Worm (Caenorhabditis elegans): Measurements from ENCODE around the gene C10E2.5.

The C10E2.5 gene

ce11 chrX:16786021-16786488 lies 31.7 kb upstream of the C10E2.5 start, which contains the start of gene T01C8.2:
TSS of gene T01C8.2 (plus strand) at chrX:16786438.
- peak; percentile 6 for TF ChIP-seq ceh-27 (GFP tag; optimal IDR thresholded peaks at IDR 0.05)
- no peak for TF ChIP-seq Y67H2A.10 (GFP tag; conservative IDR thresholded peaks at IDR 0.05)
- TF ChIP-seq ztf-26 (tag; optimal IDR thresholded peaks at IDR 0.05) = peak; percentile 0

ce11 chrX:16784038-16784437 lies 29.7 kb upstream of the C10E2.5 start:
- TF ChIP-seq ceh-27 (GFP tag; optimal IDR thresholded peaks at IDR 0.05) (no peak), Y67H2A.10 (GFP tag; conservative IDR thresholded peaks at IDR 0.05) (no peak), T26A5.8 (tag; optimal IDR thresholded peaks at IDR 0.05) (no peak), nhr-120 (GFP tag; IDR thresholded peaks at IDR 0.05) (no peak), T07F8.4 (tag; optimal IDR thresholded peaks at IDR 0.05) (no peak), rpc-1 (optimal IDR thresholded peaks at IDR 0.05) (no peak), rpc-1 (tag; optimal IDR thresholded peaks at IDR 0.05) (no peak), chd-7 (tag; optimal IDR thresholded peaks at IDR 0.05) (no peak), D2030.7 (GFP tag; IDR thresholded peaks at IDR 0.05) (no peak), hlh-26 (GFP tag; conservative IDR thresholded peaks at IDR 0.05) (no peak), nhr-90 (tag; optimal IDR thresholded peaks at IDR 0.05) (no peak), ceh-40 (GFP tag; IDR thresholded peaks at IDR 0.05) (no peak), nfya-2 (GFP tag; IDR thresholded peaks at IDR 0.05) (no peak), ama-1 (optimal IDR thresholded peaks at IDR 0.05) (no peak), ama-1 (GFP tag; optimal IDR thresholded peaks at IDR 0.05) (no peak), Y53G8AR.9 (GFP tag; conservative IDR thresholded peaks at IDR 0.05) (no peak), akir-1 (GFP tag; optimal IDR thresholded peaks at IDR 0.05) (no peak), nhr-179 (tag; optimal IDR thresholded peaks at IDR 0.05) (no peak), unc-130 (GFP tag; optimal IDR thresholded peaks at IDR 0.05) (no peak), snpc-3.4 (tag; optimal IDR thresholded peaks at IDR 0.05) (no peak), tbx-9 (tag; optimal IDR thresholded peaks at IDR 0.05; ENCODE audit: borderline replicate concordance) (no peak)

ce11 chrX:16782797-16783259 lies 28.5 kb upstream of the C10E2.5 start, which contains the start of gene T01C8.3:
TSS of gene T01C8.3 (minus strand) at chrX:16783209.
- TF ChIP-seq Y79H2A.3 (GFP tag; conservative IDR thresholded peaks at IDR 0.05) (no peak), let-607 (tag; optimal IDR thresholded peaks at IDR 0.05) (peak; percentile 19 to 62), atf-7 (tag; optimal IDR thresholded peaks at IDR 0.05) (no peak), pbrm-1 (GFP tag; IDR thresholded peaks at IDR 0.05) (no peak), ztf-26 (tag; optimal IDR thresholded peaks at IDR 0.05) (no peak), lsl-1 (GFP tag; optimal IDR thresholded peaks at IDR 0.05) (no peak), efl-1 (GFP tag; optimal IDR thresholded peaks at IDR 0.05) (no peak), ztf-25 (GFP tag; IDR thresholded peaks at IDR 0.05) (no peak), nhr-80 (tag; optimal IDR thresholded peaks at IDR 0.05) (peak; percentile 68), lin-40 (tag; optimal IDR thresholded peaks at IDR 0.05) (peak; percentile 6)

- no peak for TF ChIP-seq B0261.1 (tag; optimal IDR thresholded peaks at IDR 0.05)
- peak; percentile 97 for TF ChIP-seq nhr-80 (tag; optimal IDR thresholded peaks at IDR 0.05)
- no peak; the same call in 1 of the 2 replicates for TF ChIP-seq dox-1 (GFP tag; IDR thresholded peaks at IDR 0.05)
- TF ChIP-seq nhr-27 (tag; optimal IDR thresholded peaks at IDR 0.05) = no peak
- TF ChIP-seq let-607 (tag; optimal IDR thresholded peaks at IDR 0.05) = peak; percentile 71 to 93
- TF ChIP-seq fkh-3 (tag; optimal IDR thresholded peaks at IDR 0.05) = no peak
- TF ChIP-seq T07F8.4 (tag; optimal IDR thresholded peaks at IDR 0.05) = no peak
- TF ChIP-seq tbp1 (GFP tag; optimal IDR thresholded peaks at IDR 0.05) = peak; percentile 8
- no peak for TF ChIP-seq nfya-1 (tag; optimal IDR thresholded peaks at IDR 0.05; ENCODE audit: borderline replicate concordance, insufficient read depth)
- no peak for TF ChIP-seq snpc-1.3 (tag; optimal IDR thresholded peaks at IDR 0.05; ENCODE audit: insufficient read depth)
- TF ChIP-seq ztf-22 (GFP tag; optimal IDR thresholded peaks at IDR 0.05) = peak; percentile 13
- peak; percentile 43 for TF ChIP-seq ets-4 (GFP tag; optimal IDR thresholded peaks at IDR 0.05)
- TF ChIP-seq somi-1 (GFP tag; optimal IDR thresholded peaks at IDR 0.05) = peak; percentile 79
- TF ChIP-seq sdz-38 (tag; optimal IDR thresholded peaks at IDR 0.05) = no peak
- peak; percentile 68 for TF ChIP-seq ztf-26 (tag; optimal IDR thresholded peaks at IDR 0.05)
- TF ChIP-seq lin-40 (tag; optimal IDR thresholded peaks at IDR 0.05) = peak; percentile 62
Measured at ce11 chrX:16775335-16775835, 21.0 kb upstream of the C10E2.5 start.
